Worm (Caenorhabditis elegans): Measurements from ENCODE around the gene nhr-227.

DNA sequence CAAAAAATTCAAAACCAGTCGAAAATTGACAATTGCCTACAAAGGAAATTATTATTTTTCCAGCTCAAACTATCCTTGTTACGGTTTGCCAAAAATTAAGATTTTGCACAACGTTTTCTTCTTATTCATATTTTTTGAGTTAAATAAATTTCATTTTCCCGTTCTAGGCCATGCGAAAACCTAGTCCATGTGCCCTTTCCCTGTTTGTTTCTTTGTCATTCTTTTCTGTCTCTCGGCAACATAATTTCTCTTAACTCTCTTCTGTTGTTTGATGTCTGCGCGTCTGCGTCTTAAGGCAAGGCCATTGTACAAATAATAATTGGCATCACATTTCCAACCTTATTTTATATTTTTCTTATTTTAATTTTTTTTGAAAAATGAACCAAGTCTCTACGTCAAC is 3.7 kb upstream of the nhr-227 start, which contains the start of gene nhr-228:
- TF ChIP-seq ztf-11 (tag; optimal IDR thresholded peaks at IDR 0.05) (no peak), elt-3 (tag; optimal IDR thresholded peaks at IDR 0.05) (no peak)
